Worm (Caenorhabditis elegans) whole organism, mixed stage, embryonic: Measurements from ENCODE around the gene scl-9.

ENCODE experiments used
- ces-1 ChIP-seq: fragments of 150-350 bp; optimal IDR thresholded peaks from 2 replicates; lab custom pipeline; 2014; ENCODE audit warnings: missing biosample characterization, missing genetic modification reagents, missing genetic modification characterization
- elt-3 ChIP-seq: fragments of 150-350 bp; optimal IDR thresholded peaks from 2 replicates; lab custom pipeline; 2014; ENCODE audit warnings: missing biosample characterization, missing genetic modification characterization
- flh-1 ChIP-seq: fragments of 200-800 bp; sonication (Bioruptor generic); optimal IDR thresholded peaks from 2 replicates; lab custom pipeline; 2018; ENCODE audit warnings: mild to moderate bottlenecking, missing genetic modification characterization, moderate library complexity, missing compliant biosample characterization
- nhr-12 ChIP-seq: fragments of 150-350 bp; optimal IDR thresholded peaks from 2 replicates; lab custom pipeline; 2014; ENCODE audit warnings: missing biosample characterization, missing genetic modification characterization
- nhr-237 ChIP-seq: fragments of 150-350 bp; optimal IDR thresholded peaks from 2 replicates; lab custom pipeline; 2014; ENCODE audit warnings: missing biosample characterization, missing genetic modification characterization
- nhr-28 ChIP-seq: fragments of 150-350 bp; optimal IDR thresholded peaks from 2 replicates; lab custom pipeline; 2014; ENCODE audit warnings: missing biosample characterization, missing genetic modification characterization
- pha-4 ChIP-seq: fragments of 150-350 bp; optimal IDR thresholded peaks from 2 replicates; lab custom pipeline; 2018; ENCODE audit warnings: missing biosample characterization, missing genetic modification reagents, missing genetic modification characterization
- snpc-4 ChIP-seq: fragments of 150-350 bp; optimal IDR thresholded peaks from 2 replicates; lab custom pipeline; 2014; ENCODE audit warnings: missing biosample characterization, missing genetic modification characterization
- sptf-1 ChIP-seq: sonication (generic microtip); optimal IDR thresholded peaks from 2 replicates; lab custom pipeline; 2017; ENCODE audit warnings: mild to moderate bottlenecking, missing genetic modification characterization, moderate library complexity, missing compliant biosample characterization
- unc-62 ChIP-seq: fragments of 150-350 bp; optimal IDR thresholded peaks from 2 replicates; lab custom pipeline; 2014; ENCODE audit warnings: missing biosample characterization, missing genetic modification reagents, missing genetic modification characterization

DNA sequence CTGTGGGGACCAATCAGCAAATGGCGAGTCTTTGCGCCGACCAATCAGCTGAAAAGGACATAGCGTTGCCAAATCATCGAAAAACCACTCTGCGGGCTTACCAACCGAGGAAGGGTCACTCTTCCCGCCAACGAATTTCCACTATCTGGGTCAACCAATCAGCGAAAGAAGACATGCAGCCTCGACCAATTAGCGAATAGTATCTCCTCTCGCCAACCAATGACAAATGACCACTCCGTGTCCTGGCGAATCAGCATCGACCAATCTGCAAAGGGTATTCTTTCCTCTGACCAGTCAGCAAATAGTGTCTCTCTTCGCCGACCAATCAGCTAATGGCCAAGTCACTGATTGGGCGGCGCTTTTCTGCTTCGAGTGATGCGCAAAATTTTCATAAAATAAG lies 5.5 kb upstream of the scl-9 start:
- TF ChIP-seq flh-1 (GFP tag; lab: Kevin White, UChicago) (no peak), elt-3 (no peak), nhr-237 (tag; lab: Kevin White, UChicago) (no peak), nhr-12 (tag; lab: Kevin White, UChicago) (no peak), unc-62 (GFP tag; lab: Kevin White, UChicago) (no peak), ces-1 (GFP tag; lab: Kevin White, UChicago) (no peak), pha-4 (no peak), sptf-1 (tag; lab: Kevin White, UChicago) (no peak), snpc-4 (no peak), nhr-28 (no peak)
